Fruit fly (Drosophila melanogaster) whole organism, prepupa: ENCODE data around the gene CG33644.

Experiments
- Blimp-1 ChIP-seq: fragments of 200-800 bp; sonication (Bioruptor generic); optimal IDR thresholded peaks from 3 replicates; lab custom pipeline; 2017; ENCODE audit warnings: missing biosample characterization, missing genetic modification characterization, mild to moderate bottlenecking, moderate library complexity, missing genetic modification reagents
- CG10669 ChIP-seq: fragments of 200-800 bp; sonication (Bioruptor generic); optimal IDR thresholded peaks from 3 replicates; lab custom pipeline; 2018; ENCODE audit warnings: missing biosample characterization, mild to moderate bottlenecking, missing genetic modification characterization, moderate library complexity
- CG11294 ChIP-seq: fragments of 200-800 bp; sonication (Bioruptor generic); IDR thresholded peaks from 2 replicates; pipeline ENCODE4 v1.3.6; 2022; ENCODE audit warnings: missing biosample characterization, missing genetic modification characterization
- CG11762 ChIP-seq: fragments of 200-800 bp; sonication (Bioruptor generic); optimal IDR thresholded peaks from 3 replicates; lab custom pipeline; 2016; ENCODE audit warnings: missing biosample characterization, missing genetic modification characterization; ENCODE audit not compliant: insufficient read depth
- CG11902 ChIP-seq: fragments of 200-800 bp; sonication (Bioruptor generic); optimal IDR thresholded peaks from 3 replicates; lab custom pipeline; 2016; ENCODE audit warnings: missing biosample characterization, missing genetic modification characterization
- CG15336 ChIP-seq: fragments of 200-800 bp; sonication (Bioruptor generic); IDR thresholded peaks from 2 replicates; pipeline ENCODE4 v1.3.6; 2022; ENCODE audit warnings: missing biosample characterization, missing genetic modification characterization
- CG1621 ChIP-seq: fragments of 200-800 bp; sonication (Bioruptor generic); optimal IDR thresholded peaks from 3 replicates; lab custom pipeline; 2018; ENCODE audit warnings: missing biosample characterization, mild to moderate bottlenecking, missing genetic modification characterization
- CG16779 ChIP-seq: fragments of 200-800 bp; sonication (Bioruptor generic); optimal IDR thresholded peaks from 3 replicates; lab custom pipeline; 2017; ENCODE audit warnings: missing biosample characterization, mild to moderate bottlenecking, missing genetic modification characterization
- CG32006 ChIP-seq: fragments of 200-800 bp; sonication (Bioruptor generic); optimal IDR thresholded peaks from 3 replicates; lab custom pipeline; 2017; ENCODE audit warnings: missing biosample characterization, mild to moderate bottlenecking, missing genetic modification characterization
- CG34406 ChIP-seq: fragments of 200-800 bp; sonication (Bioruptor generic); optimal IDR thresholded peaks from 3 replicates; lab custom pipeline; 2016; ENCODE audit warnings: missing biosample characterization, missing genetic modification characterization
- CG3919 ChIP-seq: fragments of 200-800 bp; sonication (Bioruptor generic); optimal IDR thresholded peaks from 3 replicates; lab custom pipeline; 2016; ENCODE audit warnings: missing biosample characterization, missing genetic modification characterization
- CG4318 ChIP-seq: fragments of 200-800 bp; sonication (Bioruptor generic); optimal IDR thresholded peaks from 3 replicates; lab custom pipeline; 2017; ENCODE audit warnings: missing biosample characterization, mild to moderate bottlenecking, missing genetic modification characterization
- CG6163 ChIP-seq: fragments of 200-800 bp; sonication (Bioruptor generic); IDR thresholded peaks from 3 replicates; pipeline ENCODE4 v1.3.6; 2022; ENCODE audit warnings: missing biosample characterization, missing genetic modification characterization
- CG6276 ChIP-seq: fragments of 200-800 bp; sonication (Bioruptor generic); optimal IDR thresholded peaks from 2 replicates; lab custom pipeline; 2017; ENCODE audit warnings: missing biosample characterization, mild to moderate bottlenecking, missing genetic modification characterization
- CG6792 ChIP-seq: fragments of 200-800 bp; sonication (Bioruptor generic); optimal IDR thresholded peaks from 3 replicates; lab custom pipeline; 2016; ENCODE audit warnings: missing biosample characterization, missing genetic modification characterization
- CG6854 ChIP-seq: fragments of 200-800 bp; sonication (Bioruptor generic); optimal IDR thresholded peaks from 2 replicates; lab custom pipeline; 2017; ENCODE audit warnings: missing biosample characterization, mild to moderate bottlenecking, missing genetic modification characterization
- CG7368 ChIP-seq: fragments of 200-800 bp; sonication (Bioruptor generic); optimal IDR thresholded peaks from 3 replicates; lab custom pipeline; 2016; ENCODE audit warnings: missing biosample characterization, missing genetic modification characterization
- CG8119 ChIP-seq: fragments of 200-800 bp; sonication (Bioruptor generic); IDR thresholded peaks from 3 replicates; pipeline ENCODE4 v1.3.6; 2022; ENCODE audit warnings: missing biosample characterization, missing genetic modification characterization
- CG8632 ChIP-seq: fragments of 200-800 bp; sonication (Bioruptor generic); optimal IDR thresholded peaks from 3 replicates; lab custom pipeline; 2016; ENCODE audit warnings: missing biosample characterization, missing genetic modification characterization
- Eip75B ChIP-seq: fragments of 200-800 bp; sonication (Bioruptor generic); optimal IDR thresholded peaks from 3 replicates; lab custom pipeline; 2016; ENCODE audit warnings: missing biosample characterization, missing genetic modification characterization
- Eip78C ChIP-seq: fragments of 200-800 bp; sonication (Bioruptor generic); peaks from one replicate; lab custom pipeline; 2016; ENCODE audit warnings: missing biosample characterization, missing genetic modification characterization
- Ets96B ChIP-seq: fragments of 200-800 bp; optimal IDR thresholded peaks from 2 replicates; lab custom pipeline; 2019; ENCODE audit warnings: missing biosample characterization, mild to moderate bottlenecking, missing genetic modification characterization, moderate library complexity
- Hr38 ChIP-seq: sonication (Bioruptor generic); optimal IDR thresholded peaks from 2 replicates; lab custom pipeline; 2016; ENCODE audit warnings: missing biosample characterization, missing genetic modification characterization
- Hr39 ChIP-seq: fragments of 200-800 bp; sonication (Bioruptor generic); optimal IDR thresholded peaks from 2 replicates; lab custom pipeline; 2016; ENCODE audit warnings: missing biosample characterization, missing genetic modification characterization
- Hr4 ChIP-seq: fragments of 200-800 bp; sonication (Bioruptor generic); optimal IDR thresholded peaks from 3 replicates; lab custom pipeline; 2016; ENCODE audit warnings: missing biosample characterization, missing genetic modification characterization
- Lpt ChIP-seq: fragments of 200-800 bp; sonication (Bioruptor generic); optimal IDR thresholded peaks from 3 replicates; lab custom pipeline; 2016; ENCODE audit warnings: missing biosample characterization, missing genetic modification characterization
- Met ChIP-seq: fragments of 200-800 bp; sonication (Bioruptor generic); optimal IDR thresholded peaks from 3 replicates; lab custom pipeline; 2016; ENCODE audit warnings: missing biosample characterization, missing genetic modification characterization
- OdsH ChIP-seq: fragments of 200-800 bp; sonication (Bioruptor generic); optimal IDR thresholded peaks from 3 replicates; lab custom pipeline; 2016; ENCODE audit warnings: missing biosample characterization, missing genetic modification characterization
- Smox ChIP-seq: fragments of 200-800 bp; sonication (Bioruptor generic); optimal IDR thresholded peaks from 3 replicates; lab custom pipeline; 2016; ENCODE audit warnings: missing biosample characterization, missing genetic modification characterization
- Sox14 ChIP-seq: fragments of 200-800 bp; sonication (Bioruptor generic); optimal IDR thresholded peaks from 3 replicates; lab custom pipeline; 2016; ENCODE audit warnings: missing biosample characterization, missing genetic modification characterization
- Sox15 ChIP-seq: fragments of 200-800 bp; sonication (Bioruptor generic); optimal IDR thresholded peaks from 3 replicates; lab custom pipeline; 2016; ENCODE audit warnings: missing biosample characterization, missing genetic modification characterization
- acj6 ChIP-seq: fragments of 200-800 bp; sonication (Bioruptor generic); optimal IDR thresholded peaks from 3 replicates; lab custom pipeline; 2016; ENCODE audit warnings: missing biosample characterization, missing genetic modification characterization
- dac ChIP-seq: fragments of 200-800 bp; sonication (Bioruptor generic); optimal IDR thresholded peaks from 2 replicates; lab custom pipeline; 2017; ENCODE audit warnings: missing biosample characterization, mild to moderate bottlenecking, missing genetic modification characterization
- dsx ChIP-seq: fragments of 200-800 bp; optimal IDR thresholded peaks from 3 replicates; lab custom pipeline; 2019; ENCODE audit warnings: missing biosample characterization, mild to moderate bottlenecking, missing genetic modification characterization, moderate library complexity; ENCODE audit not compliant: poor library complexity, severe bottlenecking
- eg ChIP-seq: fragments of 200-800 bp; sonication (Bioruptor generic); IDR thresholded peaks from 3 replicates; pipeline ENCODE4 v1.3.6; 2022; ENCODE audit warnings: missing biosample characterization, missing genetic modification characterization
- fd59A ChIP-seq: fragments of 200-800 bp; sonication (Bioruptor generic); optimal IDR thresholded peaks from 2 replicates; lab custom pipeline; 2017; ENCODE audit warnings: missing biosample characterization, mild to moderate bottlenecking, missing genetic modification characterization, missing genetic modification reagents
- fd85E ChIP-seq: fragments of 200-800 bp; sonication (Bioruptor generic); optimal IDR thresholded peaks from 3 replicates; lab custom pipeline; 2016; ENCODE audit warnings: missing biosample characterization, missing genetic modification characterization
- fkh ChIP-seq: fragments of 200-800 bp; sonication (Bioruptor generic); optimal IDR thresholded peaks from 3 replicates; lab custom pipeline; 2017; ENCODE audit warnings: missing biosample characterization, mild to moderate bottlenecking, missing genetic modification characterization, moderate library complexity
- lz ChIP-seq: fragments of 200-800 bp; sonication (Bioruptor generic); optimal IDR thresholded peaks from 3 replicates; lab custom pipeline; 2016; ENCODE audit warnings: missing biosample characterization, missing genetic modification characterization
- net ChIP-seq: fragments of 200-800 bp; sonication (Bioruptor generic); optimal IDR thresholded peaks from 3 replicates; lab custom pipeline; 2016; ENCODE audit warnings: missing biosample characterization, missing genetic modification characterization
- pdm3 ChIP-seq: fragments of 200-800 bp; sonication (Bioruptor generic); optimal IDR thresholded peaks from 3 replicates; lab custom pipeline; 2016; ENCODE audit warnings: missing biosample characterization, missing genetic modification characterization
- salr ChIP-seq, 2 experiments: fragments of 200-800 bp; sonication (Bioruptor generic); optimal IDR thresholded peaks; 3 replicates each; lab custom pipeline; 2016 to 2018; ENCODE audit warnings: missing biosample characterization in 2 of 2, missing genetic modification characterization in 2 of 2, mild to moderate bottlenecking in 1 of 2
- spab ChIP-seq: fragments of 200-800 bp; sonication (Bioruptor generic); optimal IDR thresholded peaks from 2 replicates; lab custom pipeline; 2017; ENCODE audit warnings: missing biosample characterization, mild to moderate bottlenecking, missing genetic modification characterization, missing genetic modification reagents
- ss ChIP-seq, 2 experiments: fragments of 200-800 bp; sonication (Bioruptor generic); optimal IDR thresholded peaks; 2 replicates in 1 of 2; 3 replicates in 1 of 2; lab custom pipeline; 2017 to 2018; ENCODE audit warnings: mild to moderate bottlenecking in 2 of 2, missing biosample characterization in 2 of 2, missing genetic modification characterization in 2 of 2, moderate library complexity in 1 of 2
- svp ChIP-seq: fragments of 200-800 bp; sonication (Bioruptor generic); peaks from one replicate; lab custom pipeline; 2016; ENCODE audit warnings: missing biosample characterization, missing genetic modification characterization
- topi ChIP-seq: fragments of 200-800 bp; sonication (Bioruptor generic); optimal IDR thresholded peaks from 3 replicates; lab custom pipeline; 2016; ENCODE audit warnings: missing biosample characterization, missing genetic modification characterization

The CG33644 gene

dm6 chr2L:13514262-13514937, 17.5 kb upstream of the CG33644 start (continued):
- TF ChIP-seq net (no peak), eg (peak; percentile 58), CG6792 (peak; percentile 71), Met (GFP tag; lab: Kevin White, UChicago) (peak; percentile 87), dsx (no peak), Hr38 (GFP tag; lab: Kevin White, UChicago) (no peak), CG7368 (GFP tag; lab: Kevin White, UChicago) (peak; percentile 22), Blimp-1 (peak; percentile 6), Lpt (peak; percentile 34), CG34406 (peak; percentile 55), Hr39 (GFP tag; lab: Kevin White, UChicago) (peak; percentile 62), lz (GFP tag; lab: Kevin White, UChicago) (peak; percentile 87), Eip75B (GFP tag; lab: Kevin White, UChicago) (no peak), CG11902 (peak; percentile 7), CG4318 (GFP tag; lab: Kevin White, UChicago) (peak; percentile 75), Sox15 (GFP tag; lab: Kevin White, UChicago) (peak; percentile 67), CG8632 (GFP tag; lab: Kevin White, UChicago) (peak; percentile 37), salr (GFP tag; optimal IDR thresholded peaks at IDR 0.05; lab: Kevin White, UChicago) (no peak), CG3919 (GFP tag; lab: Kevin White, UChicago) (no peak)

dm6 chr2L:13514945-13515687, 16.8 kb upstream of the CG33644 start:
- TF ChIP-seq CG6854 (no peak), acj6 (no peak), CG11762 (no peak), pdm3 (GFP tag; lab: Kevin White, UChicago) (no peak), eg (peak; percentile 70), CG6276 (GFP tag; lab: Kevin White, UChicago) (no peak), CG7368 (GFP tag; lab: Kevin White, UChicago) (peak; percentile 27), CG6163 (GFP tag; lab: Robert Waterston, UW) (peak; percentile 78), CG16779 (no peak), CG1621 (tag; lab: Kevin White, UChicago) (no peak), CG8119 (GFP tag; lab: Robert Waterston, UW) (0 out of 3 replicates have a peak, but pooled peaks have one; percentile 9), topi (GFP tag; lab: Kevin White, UChicago) (peak; percentile 44), fd59A (no peak), CG32006 (GFP tag; lab: Kevin White, UChicago) (no peak), dsx (peak; percentile 59), lz (GFP tag; lab: Kevin White, UChicago) (no peak), net (no peak), CG3919 (GFP tag; lab: Kevin White, UChicago) (peak; percentile 64), CG34406 (no peak), svp (GFP tag; lab: Kevin White, UChicago) (peak; percentile 52), Eip78C (GFP tag; lab: Kevin White, UChicago) (peak; percentile 79), Smox (GFP tag; lab: Kevin White, UChicago) (no peak), fkh (GFP tag; lab: Kevin White, UChicago) (no peak), CG11902 (no peak), CG10669 (GFP tag; lab: Kevin White, UChicago) (peak; percentile 38), CG11294 (GFP tag; lab: Robert Waterston, UW) (peak; percentile 10; the same call in 1 of the 2 replicates), fd85E (GFP tag; lab: Kevin White, UChicago) (no peak), dac (no peak), Hr4 (peak; percentile 24), Sox14 (GFP tag; lab: Kevin White, UChicago) (no peak), Eip75B (GFP tag; lab: Kevin White, UChicago) (peak; percentile 22), Lpt (no peak), OdsH (GFP tag; lab: Kevin White, UChicago) (no peak), Blimp-1 (no peak), spab (GFP tag; lab: Kevin White, UChicago) (peak; percentile 15), ss (GFP tag; optimal IDR thresholded peaks at IDR 0.05; lab: Kevin White, UChicago) (no peak), CG15336 (GFP tag; lab: Robert Waterston, UW) (peak; percentile 9; the same call in 1 of the 2 replicates), Ets96B (tag; lab: Kevin White, UChicago) (peak; percentile 37), Sox15 (GFP tag; lab: Kevin White, UChicago) (no peak), Hr39 (GFP tag; lab: Kevin White, UChicago) (peak; percentile 44), Hr38 (GFP tag; lab: Kevin White, UChicago) (no peak)
